Worm (Caenorhabditis elegans) whole organism, midembryonic: ENCODE measurements around the gene F59B2.13.

Experiments
- flt-1 ChIP-seq: fragments of 200-800 bp; sonication (Bioruptor generic); IDR thresholded peaks from 2 replicates; pipeline ENCODE4 v1.3.6; 2022; ENCODE audit warnings: missing genetic modification characterization, missing compliant biosample characterization
- klf-2 ChIP-seq: fragments of 200-800 bp; sonication (Bioruptor generic); conservative IDR thresholded peaks from 2 replicates; pipeline ENCODE4 v1.3.6; 2022; ENCODE audit warnings: missing genetic modification reagents, missing genetic modification characterization, missing compliant biosample characterization
- med-1 ChIP-seq: sonication (generic microtip); optimal IDR thresholded peaks from 2 replicates; lab custom pipeline; 2017; ENCODE audit warnings: missing genetic modification characterization, mild to moderate bottlenecking, missing compliant biosample characterization, antibody characterized with exemption, missing genetic modification reagents; ENCODE audit not compliant: insufficient read depth
- ref-1 ChIP-seq: fragments of 200-800 bp; sonication (Bioruptor generic); conservative IDR thresholded peaks from 2 replicates; pipeline ENCODE4 v1.3.6; 2022; ENCODE audit warnings: missing genetic modification reagents, missing genetic modification characterization, missing compliant biosample characterization
- tab-1 ChIP-seq: fragments of 200-800 bp; sonication (Bioruptor generic); IDR thresholded peaks from 2 replicates; pipeline ENCODE4 v1.3.6; 2022; ENCODE audit warnings: missing genetic modification characterization, missing compliant biosample characterization

ce11 chrIII:9034133-9034532, 7.3 kb upstream of the F59B2.13 start:
- TF ChIP-seq tab-1 (GFP tag; lab: Robert Waterston, UW) (no peak), flt-1 (GFP tag; lab: Robert Waterston, UW) (no peak), med-1 (GFP tag; lab: Kevin White, UChicago) (no peak), klf-2 (no peak), ref-1 (GFP tag; lab: Robert Waterston, UW) (no peak)
